Fruit fly (Drosophila melanogaster) whole organism, wandering third instar larva: ENCODE data around the gene east.

Experiments used
- Abd-B ChIP-seq: fragments of >200 bp; optimal IDR thresholded peaks from 2 replicates; lab custom pipeline; 2017; ENCODE audit warnings: missing biosample characterization, missing genetic modification characterization
- Dfd ChIP-seq: fragments of >200 bp; optimal IDR thresholded peaks from 2 replicates; lab custom pipeline; 2017; ENCODE audit warnings: missing biosample characterization, missing genetic modification characterization
- Dif ChIP-seq: fragments of 200-275, 200-300 bp; sonication (Bioruptor generic); optimal IDR thresholded peaks from 2 replicates; lab custom pipeline; 2018; ENCODE audit warnings: missing biosample characterization, missing genetic modification characterization; ENCODE audit not compliant: partially characterized antibody
- Hr78 ChIP-seq: fragments of >200 bp; optimal IDR thresholded peaks from 2 replicates; lab custom pipeline; 2017; ENCODE audit warnings: missing biosample characterization, missing genetic modification characterization
- Mio ChIP-seq: sonication (Bioruptor generic); optimal IDR thresholded peaks from 2 replicates; lab custom pipeline; 2016; ENCODE audit warnings: missing biosample characterization, missing genetic modification characterization
- Myc ChIP-seq: fragments of >200 bp; optimal IDR thresholded peaks from 2 replicates; lab custom pipeline; 2017
- Vsx2 ChIP-seq: fragments of 200-300, 225-300 bp; sonication (Bioruptor generic); optimal IDR thresholded peaks from 2 replicates; lab custom pipeline; 2018; ENCODE audit warnings: missing biosample characterization, missing genetic modification characterization; ENCODE audit not compliant: partially characterized antibody
- h ChIP-seq: fragments of 200-800 bp; sonication (Bioruptor generic); optimal IDR thresholded peaks from 3 replicates; lab custom pipeline; 2016; ENCODE audit warnings: missing biosample characterization, mild to moderate bottlenecking, missing genetic modification characterization
- pan ChIP-seq: fragments of >200 bp; optimal IDR thresholded peaks from 2 replicates; lab custom pipeline; 2017
- psq ChIP-seq: fragments of 200-800 bp; sonication (Bioruptor generic); optimal IDR thresholded peaks from 3 replicates; lab custom pipeline; 2017; ENCODE audit warnings: missing biosample characterization, mild to moderate bottlenecking, missing genetic modification characterization, moderate library complexity
- rgr ChIP-seq: fragments of 200-800 bp; sonication (Bioruptor generic); optimal IDR thresholded peaks from 3 replicates; lab custom pipeline; 2016; ENCODE audit warnings: missing biosample characterization, mild to moderate bottlenecking, missing genetic modification characterization
- usp ChIP-seq: fragments of >200 bp; optimal IDR thresholded peaks from 2 replicates; lab custom pipeline; 2017; ENCODE audit warnings: missing biosample characterization, missing genetic modification characterization

- TF ChIP-seq pan (lab: Kevin White, UChicago) (no peak), rgr (GFP tag; lab: Kevin White, UChicago) (peak; percentile 90), Dif (peak; percentile 79), Myc (no peak), psq (GFP tag; lab: Kevin White, UChicago) (peak; percentile 81), h (GFP tag; lab: Kevin White, UChicago) (peak; percentile 91), usp (no peak), Dfd (GFP tag; lab: Kevin White, UChicago) (no peak), Hr78 (GFP tag; lab: Kevin White, UChicago) (no peak), Vsx2 (GFP tag; lab: Kevin White, UChicago) (no peak), Mio (GFP tag; lab: Kevin White, UChicago) (peak; percentile 20), Abd-B (GFP tag; lab: Kevin White, UChicago) (no peak)
These were observed 61.5 kb downstream of the east start, which contains the start of gene Rtca for dm6 chrX:2071878-2072817.
